Worm (Caenorhabditis elegans): ENCODE results near the gene cec-2.
A peak's percentile ranks its signal among the peaks of the same experiment; 100 is the strongest.

cec-2 gene

ce11 chrIV:1160386-1160785 lies 10.1 kb upstream of the cec-2 start, which contains the start of gene ets-8:
TSS of gene ets-8 (minus strand) at chrIV:1160486.
- TF ChIP-seq lin-14 (GFP tag; optimal IDR thresholded peaks at IDR 0.05) (no peak), dpl-1 (GFP tag; optimal IDR thresholded peaks at IDR 0.05) (no peak), nhr-47 (tag; optimal IDR thresholded peaks at IDR 0.05) (no peak), unc-86 (tag; optimal IDR thresholded peaks at IDR 0.05) (no peak), efl-3 (GFP tag; optimal IDR thresholded peaks at IDR 0.05) (no peak), unc-98 (GFP tag; IDR thresholded peaks at IDR 0.05) (no peak), nhr-71 (tag; optimal IDR thresholded peaks at IDR 0.05) (no peak), ets-5 (GFP tag; IDR thresholded peaks at IDR 0.05) (no peak), ceh-88 (GFP tag; IDR thresholded peaks at IDR 0.05) (no peak), swsn-7 (tag; optimal IDR thresholded peaks at IDR 0.05) (no peak), mep-1 (tag; optimal IDR thresholded peaks at IDR 0.05) (no peak), lir-3 (tag; optimal IDR thresholded peaks at IDR 0.05; ENCODE audit: poor library complexity) (no peak), sup-37 (GFP tag; optimal IDR thresholded peaks at IDR 0.05) (no peak)

- no peak for TF ChIP-seq fos-1 (tag; optimal IDR thresholded peaks at IDR 0.05)
- TF ChIP-seq unc-98 (GFP tag; IDR thresholded peaks at IDR 0.05): no peak
- no peak for TF ChIP-seq unc-62 (GFP tag; optimal IDR thresholded peaks at IDR 0.05)
- no peak for TF ChIP-seq C34B4.2 (tag; optimal IDR thresholded peaks at IDR 0.05)
- TF ChIP-seq jun-1 (tag; optimal IDR thresholded peaks at IDR 0.05): no peak
- TF ChIP-seq dsc-1 (tag; optimal IDR thresholded peaks at IDR 0.05): no peak
These were observed 7.4 kb upstream of the cec-2 start, which contains the start of gene C50A2.7 for ce11 chrIV:1163126-1163525. TSS of gene C50A2.7 (plus strand) at chrIV:1163426.

ce11 chrIV:1167352-1167751 lies 3.2 kb upstream of the cec-2 start:
- peak; percentile 56 for TF ChIP-seq skn-1 (tag; optimal IDR thresholded peaks at IDR 0.05)
- no peak for TF ChIP-seq unc-62 (GFP tag; optimal IDR thresholded peaks at IDR 0.05)

- TF ChIP-seq egl-13 (tag; optimal IDR thresholded peaks at IDR 0.05) (no peak), lin-14 (GFP tag; optimal IDR thresholded peaks at IDR 0.05) (peak; percentile 91), fkh-4 (tag; optimal IDR thresholded peaks at IDR 0.05; ENCODE audit: borderline replicate concordance) (no peak), elt-3 (tag; optimal IDR thresholded peaks at IDR 0.05) (no peak), efl-1 (optimal IDR thresholded peaks at IDR 0.05) (peak; percentile 71 to 76), efl-1 (GFP tag; optimal IDR thresholded peaks at IDR 0.05 in 1 of 2) (peak; percentile 57 to 96), nhr-237 (tag; optimal IDR thresholded peaks at IDR 0.05) (no peak), irx-1 (tag; optimal IDR thresholded peaks at IDR 0.05) (peak; percentile 37), nhr-19 (GFP tag; conservative IDR thresholded peaks at IDR 0.05) (peak; percentile 24), tbx-2 (tag; optimal IDR thresholded peaks at IDR 0.05) (peak; percentile 38), aha-1 (tag; optimal IDR thresholded peaks at IDR 0.05) (no peak), zip-4 (GFP tag; optimal IDR thresholded peaks at IDR 0.05) (no peak), nhr-20 (tag; optimal IDR thresholded peaks at IDR 0.05) (peak; percentile 28), Y116A8C.19 (tag; optimal IDR thresholded peaks at IDR 0.05; ENCODE audit: borderline replicate concordance) (no peak), unc-130 (tag; optimal IDR thresholded peaks at IDR 0.05) (no peak), pqm-1 (tag; optimal IDR thresholded peaks at IDR 0.05) (no peak), F16B12.6 (tag; optimal IDR thresholded peaks at IDR 0.05) (peak; percentile 6), C04F5.9 (tag; optimal IDR thresholded peaks at IDR 0.05) (no peak), unc-30 (tag; optimal IDR thresholded peaks at IDR 0.05) (no peak), ceh-8 (GFP tag; optimal IDR thresholded peaks at IDR 0.05) (peak; percentile 29), hlh-4 (tag; optimal IDR thresholded peaks at IDR 0.05) (no peak), xbp-1 (tag; optimal IDR thresholded peaks at IDR 0.05) (peak; percentile 11), rnt-1 (tag; optimal IDR thresholded peaks at IDR 0.05) (peak; percentile 70), lsy-2 (tag; optimal IDR thresholded peaks at IDR 0.05) (peak; percentile 32 to 65), sup-37 (GFP tag; optimal IDR thresholded peaks at IDR 0.05) (no peak), dpl-1 (GFP tag; optimal IDR thresholded peaks at IDR 0.05) (peak; percentile 27 to 58 (median 31)), C34B4.2 (tag; optimal IDR thresholded peaks at IDR 0.05) (no peak), ztf-4 (tag; optimal IDR thresholded peaks at IDR 0.05) (no peak), mef-2 (tag; optimal IDR thresholded peaks at IDR 0.05) (no peak), mdl-1 (tag; optimal IDR thresholded peaks at IDR 0.05) (peak in 1 of 2 experiments; percentile 82), zag-1 (tag; optimal IDR thresholded peaks at IDR 0.05) (no peak), sox-4 (tag; optimal IDR thresholded peaks at IDR 0.05) (no peak), swsn-7 (tag; optimal IDR thresholded peaks at IDR 0.05) (peak; percentile 45), unc-62 (GFP tag; optimal IDR thresholded peaks at IDR 0.05) (no peak)
These were observed 2.1 kb upstream of the cec-2 start for ce11 chrIV:1168311-1168965.

All from whole organism, L1 larva.